Worm (Caenorhabditis elegans) whole organism, young adult: ENCODE results near the gene T19H12.2.

Experiments used
- ama-1 ChIP-seq, 3 experiments: fragments of 150-350 bp in 1 of 3; sonication (generic microtip) in 2 of 3; optimal IDR thresholded peaks; 2 replicates each; lab custom pipeline; 2014 to 2018; ENCODE audit warnings: missing biosample characterization in 2 of 3, missing genetic modification characterization in 2 of 3, missing genetic modification reagents in 2 of 3
- atf-7 ChIP-seq: sonication (generic microtip); optimal IDR thresholded peaks from 2 replicates; lab custom pipeline; 2017; ENCODE audit warnings: mild to moderate bottlenecking, missing genetic modification characterization, missing compliant biosample characterization
- egl-44 ChIP-seq: fragments of 200-800 bp; sonication (Bioruptor generic); IDR thresholded peaks from 2 replicates; pipeline ENCODE4 v1.3.6; 2022; ENCODE audit warnings: missing genetic modification reagents, missing genetic modification characterization, missing compliant biosample characterization
- lsl-1 ChIP-seq: fragments of 200-800 bp; sonication (Bioruptor generic); optimal IDR thresholded peaks from 2 replicates; lab custom pipeline; 2018; ENCODE audit warnings: mild to moderate bottlenecking, missing genetic modification characterization, moderate library complexity, missing compliant biosample characterization

- no peak for TF ChIP-seq ama-1 (optimal IDR thresholded peaks at IDR 0.05; lab: Kevin White, UChicago)
- TF ChIP-seq ama-1 (GFP tag; optimal IDR thresholded peaks at IDR 0.05; lab: Kevin White, UChicago), result no peak
- no peak for TF ChIP-seq lsl-1 (GFP tag; lab: Kevin White, UChicago)
- TF ChIP-seq egl-44 (GFP tag; lab: Robert Waterston, UW), result no peak
- TF ChIP-seq atf-7 (tag; lab: Kevin White, UChicago), result no peak
Observed at ce11 chrV:4901074-4901473, 10.8 kb downstream of the T19H12.2 start, which contains the start of gene ugt-67.
